Fruit fly (Drosophila melanogaster) whole organism, wandering third instar larva: Measurements from ENCODE around the gene Gr64b.

Experiments
- Abd-B ChIP-seq: fragments of >200 bp; optimal IDR thresholded peaks from 2 replicates; lab custom pipeline; 2017; ENCODE audit warnings: missing biosample characterization, missing genetic modification characterization
- CG32264 ChIP-seq: fragments of 200-800 bp; sonication (Bioruptor generic); optimal IDR thresholded peaks from 2 replicates; lab custom pipeline; 2016; ENCODE audit warnings: missing biosample characterization, missing genetic modification characterization
- CG9705 ChIP-seq: fragments of 200-800 bp; sonication (Bioruptor generic); optimal IDR thresholded peaks from 2 replicates; lab custom pipeline; 2018; ENCODE audit warnings: missing biosample characterization, mild to moderate bottlenecking, missing genetic modification characterization
- CrebA ChIP-seq: fragments of 200-800 bp; sonication (Bioruptor generic); optimal IDR thresholded peaks from 2 replicates; lab custom pipeline; 2016; ENCODE audit warnings: missing biosample characterization, mild to moderate bottlenecking, missing genetic modification characterization, borderline replicate concordance
- Dfd ChIP-seq: fragments of >200 bp; optimal IDR thresholded peaks from 2 replicates; lab custom pipeline; 2017; ENCODE audit warnings: missing biosample characterization, missing genetic modification characterization
- Dif ChIP-seq: fragments of 200-275, 200-300 bp; sonication (Bioruptor generic); optimal IDR thresholded peaks from 2 replicates; lab custom pipeline; 2018; ENCODE audit warnings: missing biosample characterization, missing genetic modification characterization; ENCODE audit not compliant: partially characterized antibody
- HLH106 ChIP-seq: fragments of 200-800 bp; optimal IDR thresholded peaks from 3 replicates; lab custom pipeline; 2019; ENCODE audit warnings: missing biosample characterization, mild to moderate bottlenecking, missing genetic modification characterization, moderate library complexity
- Hnf4 ChIP-seq: fragments of 200-800 bp; sonication (Bioruptor generic); optimal IDR thresholded peaks from 2 replicates; lab custom pipeline; 2016; ENCODE audit warnings: missing biosample characterization, mild to moderate bottlenecking, missing genetic modification characterization
- Hr78 ChIP-seq: fragments of >200 bp; optimal IDR thresholded peaks from 2 replicates; lab custom pipeline; 2017; ENCODE audit warnings: missing biosample characterization, missing genetic modification characterization
- Hr83 ChIP-seq: fragments of 200-300 bp; sonication (Bioruptor generic); optimal IDR thresholded peaks from 2 replicates; lab custom pipeline; 2016; ENCODE audit warnings: missing biosample characterization, mild to moderate bottlenecking, missing genetic modification characterization, moderate library complexity; ENCODE audit not compliant: poor library complexity, severe bottlenecking
- Myc ChIP-seq: fragments of >200 bp; optimal IDR thresholded peaks from 2 replicates; lab custom pipeline; 2017
- N ChIP-seq: fragments of >200 bp; optimal IDR thresholded peaks from 2 replicates; lab custom pipeline; 2018; ENCODE audit warnings: missing biosample characterization, missing external identifiers, missing genetic modification characterization
- OdsH ChIP-seq: fragments of 200-800 bp; sonication (Bioruptor generic); optimal IDR thresholded peaks from 2 replicates; lab custom pipeline; 2016; ENCODE audit warnings: missing biosample characterization, mild to moderate bottlenecking, missing genetic modification characterization
- Rel ChIP-seq, 2 experiments: fragments of 200-800 bp; sonication (Bioruptor generic) in 1 of 2; optimal IDR thresholded peaks; 2 replicates in 1 of 2; 3 replicates in 1 of 2; lab custom pipeline; 2016 to 2019; ENCODE audit warnings: mild to moderate bottlenecking in 2 of 2, missing biosample characterization in 2 of 2, missing genetic modification characterization in 2 of 2, moderate library complexity in 1 of 2
- Sp1 ChIP-seq: fragments of 200-800 bp; sonication (Bioruptor generic); optimal IDR thresholded peaks from 3 replicates; lab custom pipeline; 2019; ENCODE audit warnings: missing biosample characterization, mild to moderate bottlenecking, missing genetic modification characterization, moderate library complexity
- Vsx2 ChIP-seq: fragments of 200-300, 225-300 bp; sonication (Bioruptor generic); optimal IDR thresholded peaks from 2 replicates; lab custom pipeline; 2018; ENCODE audit warnings: missing biosample characterization, missing genetic modification characterization; ENCODE audit not compliant: partially characterized antibody
- br ChIP-seq: fragments of 200-800 bp; sonication (Bioruptor generic); optimal IDR thresholded peaks from 2 replicates; lab custom pipeline; 2016; ENCODE audit warnings: missing biosample characterization, missing genetic modification characterization
- brk ChIP-seq: fragments of 200-800 bp; sonication (Bioruptor generic); optimal IDR thresholded peaks from 2 replicates; lab custom pipeline; 2016; ENCODE audit warnings: missing biosample characterization, mild to moderate bottlenecking, missing genetic modification characterization
- dmrt93B ChIP-seq: fragments of 200-800 bp; sonication (Bioruptor generic); optimal IDR thresholded peaks from 2 replicates; lab custom pipeline; 2018; ENCODE audit warnings: missing biosample characterization, mild to moderate bottlenecking, missing genetic modification characterization
- dsf ChIP-seq: sonication (Bioruptor generic); optimal IDR thresholded peaks from 2 replicates; lab custom pipeline; 2016; ENCODE audit warnings: missing biosample characterization, missing genetic modification characterization, borderline replicate concordance
- foxo ChIP-seq, 2 experiments: fragments of 200-800 bp; sonication (Bioruptor generic); optimal IDR thresholded peaks; 2 replicates in 1 of 2; 3 replicates in 1 of 2; lab custom pipeline; 2016 to 2017; ENCODE audit warnings: missing biosample characterization in 2 of 2, missing genetic modification characterization in 2 of 2
- fru ChIP-seq: fragments of 200-800 bp; sonication (Bioruptor generic); optimal IDR thresholded peaks from 3 replicates; lab custom pipeline; 2016; ENCODE audit warnings: missing biosample characterization, mild to moderate bottlenecking, missing genetic modification characterization
- h ChIP-seq: fragments of 200-800 bp; sonication (Bioruptor generic); optimal IDR thresholded peaks from 3 replicates; lab custom pipeline; 2016; ENCODE audit warnings: missing biosample characterization, mild to moderate bottlenecking, missing genetic modification characterization
- jim ChIP-seq: fragments of 175-275, 200-325 bp; sonication (Bioruptor generic); optimal IDR thresholded peaks from 2 replicates; lab custom pipeline; 2016; ENCODE audit warnings: missing biosample characterization, mild to moderate bottlenecking, missing genetic modification characterization
- lola ChIP-seq: fragments of >200 bp; optimal IDR thresholded peaks from 2 replicates; lab custom pipeline; 2017; ENCODE audit warnings: missing biosample characterization, missing genetic modification characterization
- pan ChIP-seq: fragments of >200 bp; optimal IDR thresholded peaks from 2 replicates; lab custom pipeline; 2017
- psq ChIP-seq: fragments of 200-800 bp; sonication (Bioruptor generic); optimal IDR thresholded peaks from 3 replicates; lab custom pipeline; 2017; ENCODE audit warnings: missing biosample characterization, mild to moderate bottlenecking, missing genetic modification characterization, moderate library complexity
- rgr ChIP-seq: fragments of 200-800 bp; sonication (Bioruptor generic); optimal IDR thresholded peaks from 3 replicates; lab custom pipeline; 2016; ENCODE audit warnings: missing biosample characterization, mild to moderate bottlenecking, missing genetic modification characterization
- sage ChIP-seq: fragments of 200-800 bp; sonication (Bioruptor generic); optimal IDR thresholded peaks from 2 replicates; lab custom pipeline; 2016; ENCODE audit warnings: missing biosample characterization, mild to moderate bottlenecking, missing genetic modification characterization
- sv ChIP-seq: fragments of 200-800 bp; sonication (Bioruptor generic); optimal IDR thresholded peaks from 3 replicates; lab custom pipeline; 2016; ENCODE audit warnings: missing biosample characterization, missing genetic modification characterization
- tai ChIP-seq: sonication (Bioruptor generic); optimal IDR thresholded peaks from 2 replicates; lab custom pipeline; 2016; ENCODE audit warnings: missing biosample characterization, missing genetic modification characterization
- usp ChIP-seq: fragments of >200 bp; optimal IDR thresholded peaks from 2 replicates; lab custom pipeline; 2017; ENCODE audit warnings: missing biosample characterization, missing genetic modification characterization
- woc ChIP-seq: sonication (Bioruptor generic); optimal IDR thresholded peaks from 2 replicates; lab custom pipeline; 2016; ENCODE audit warnings: missing biosample characterization, mild to moderate bottlenecking, missing genetic modification characterization

The Gr64b gene

dm6 chr3L:4055438-4055962 is 27.1 kb downstream of the Gr64b start:
- TF ChIP-seq Vsx2 (GFP tag; lab: Kevin White, UChicago), result peak; percentile 32
- TF ChIP-seq fru (GFP tag; lab: Kevin White, UChicago), result no peak

- TF ChIP-seq Hr78 (GFP tag; lab: Kevin White, UChicago), result no peak
- no peak for TF ChIP-seq Dfd (GFP tag; lab: Kevin White, UChicago)
- TF ChIP-seq N, result no peak
- TF ChIP-seq lola (GFP tag; lab: Kevin White, UChicago), result no peak
- no peak for TF ChIP-seq h (GFP tag; lab: Kevin White, UChicago)
- no peak for TF ChIP-seq CG32264 (GFP tag; lab: Kevin White, UChicago)
- no peak for TF ChIP-seq Sp1
- TF ChIP-seq CG9705 (GFP tag; lab: Kevin White, UChicago), result no peak
- TF ChIP-seq pan, result no peak
- no peak for TF ChIP-seq psq
- TF ChIP-seq OdsH, result no peak
These were observed 28.4 kb downstream of the Gr64b start for dm6 chr3L:4056812-4057211.

dm6 chr3L:4059293-4059820 is 31.0 kb downstream of the Gr64b start, which contains the start of gene Ugt305A1:
Gene Ugt305A1 (plus strand): TSS chr3L:4059770.
- TF ChIP-seq Dfd (GFP tag; lab: Kevin White, UChicago) (no peak), rgr (GFP tag; lab: Kevin White, UChicago) (peak; percentile 37), fru (GFP tag; lab: Kevin White, UChicago) (peak; percentile 14)

dm6 chr3L:4061921-4062474 is 33.6 kb downstream of the Gr64b start, which contains the start of gene dib:
Gene dib (plus strand): TSS chr3L:4062292.
- TF ChIP-seq Vsx2 (GFP tag; lab: Kevin White, UChicago) (no peak), Myc (lab: Kevin White, UChicago) (peak; percentile 35)

- TF ChIP-seq Rel (GFP tag; optimal IDR thresholded peaks at IDR 0.05; lab: Kevin White, UChicago) (no peak), Rel (tag; optimal IDR thresholded peaks at IDR 0.05; lab: Kevin White, UChicago) (peak; percentile 81), h (GFP tag; lab: Kevin White, UChicago) (peak; percentile 20), woc (no peak), HLH106 (tag; lab: Kevin White, UChicago) (no peak), sv (GFP tag; lab: Kevin White, UChicago) (no peak), Hnf4 (GFP tag; lab: Kevin White, UChicago) (peak; percentile 83), CrebA (GFP tag; lab: Kevin White, UChicago) (no peak)
These were observed 40.0 kb downstream of the Gr64b start for dm6 chr3L:4068368-4068767.

dm6 chr3L:4069069-4069468 is 40.7 kb downstream of the Gr64b start, which contains the start of gene CG32259:
Gene CG32259 (plus strand): TSS chr3L:4069369.
- TF ChIP-seq OdsH, result no peak

dm6 chr3L:4070221-4070995 is 42.0 kb downstream of the Gr64b start:
- peak; percentile 96 for TF ChIP-seq sage
- peak; percentile 95 to 99 for TF ChIP-seq foxo (GFP tag; optimal IDR thresholded peaks at IDR 0.05; lab: Kevin White, UChicago)
- no peak for TF ChIP-seq N
- no peak for TF ChIP-seq Dfd (GFP tag; lab: Kevin White, UChicago)
- TF ChIP-seq dsf, result peak; percentile 78
- no peak for TF ChIP-seq usp
- peak; percentile 99 for TF ChIP-seq fru (GFP tag; lab: Kevin White, UChicago)
- peak; percentile 99 for TF ChIP-seq woc
- no peak for TF ChIP-seq tai
- TF ChIP-seq Vsx2 (GFP tag; lab: Kevin White, UChicago), result peak; percentile 78
- no peak for TF ChIP-seq Abd-B (GFP tag; lab: Kevin White, UChicago)
- TF ChIP-seq dmrt93B, result peak; percentile 96
- peak; percentile 95 for TF ChIP-seq brk
- TF ChIP-seq jim (GFP tag; lab: Kevin White, UChicago), result no peak
- peak; percentile 88 for TF ChIP-seq Hr83 (GFP tag; lab: Kevin White, UChicago)
- TF ChIP-seq HLH106 (tag; lab: Kevin White, UChicago), result peak; percentile 97
- no peak for TF ChIP-seq Myc (lab: Kevin White, UChicago)
- peak; percentile 99 for TF ChIP-seq rgr (GFP tag; lab: Kevin White, UChicago)
- TF ChIP-seq pan, result peak; percentile 75
- peak; percentile 91 for TF ChIP-seq Rel (GFP tag; optimal IDR thresholded peaks at IDR 0.05; lab: Kevin White, UChicago)
- TF ChIP-seq Rel (tag; optimal IDR thresholded peaks at IDR 0.05; lab: Kevin White, UChicago), result peak; percentile 81
- peak; percentile 71 for TF ChIP-seq sv (GFP tag; lab: Kevin White, UChicago)
- TF ChIP-seq Dif (GFP tag; lab: Kevin White, UChicago), result peak; percentile 86
- TF ChIP-seq br (GFP tag; lab: Kevin White, UChicago), result peak; percentile 99
- no peak for TF ChIP-seq Hr78 (GFP tag; lab: Kevin White, UChicago)
